Fruit fly (Drosophila melanogaster): ENCODE results near the gene CG14715.

Gene CG14715

DNA sequence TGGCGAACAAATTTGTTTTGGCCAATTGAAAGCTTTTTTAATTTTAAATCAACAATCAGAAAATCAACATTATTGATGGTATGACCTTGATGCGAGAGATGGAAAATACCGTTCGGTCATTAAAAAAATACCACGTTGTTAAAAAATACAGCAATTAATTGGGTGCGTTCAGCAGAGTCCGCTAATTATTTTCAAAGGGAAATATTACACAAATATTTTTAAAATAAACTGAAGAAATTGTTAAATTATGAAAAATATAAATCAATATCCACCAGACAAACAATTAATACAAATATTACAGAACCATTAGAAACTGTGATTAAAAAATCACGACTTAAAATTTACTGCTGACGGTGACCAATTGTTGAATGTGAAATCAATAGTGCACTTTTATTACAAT, 4.0 kb downstream of the CG14715 start, which contains the start of gene CG18476:
CG18476 (minus strand) TSS at position 101 of the 400 bp plus-strand sequence.
- peak; percentile 95 for TF ChIP-seq Ets98B (GFP tag; IDR thresholded peaks at IDR 0.05)
- no peak for TF ChIP-seq fd96Ca (GFP tag; IDR thresholded peaks at IDR 0.05)
- peak; percentile 96 for TF ChIP-seq CG32121 (GFP tag; IDR thresholded peaks at IDR 0.05)
- peak; percentile 96 for TF ChIP-seq CG17806 (tag; optimal IDR thresholded peaks at IDR 0.05)
- TF ChIP-seq CG14655 (GFP tag; optimal IDR thresholded peaks at IDR 0.05), result peak; percentile 92
- TF ChIP-seq Pif1A (GFP tag; optimal IDR thresholded peaks at IDR 0.05), result no peak
- TF ChIP-seq CG15710 (tag; optimal IDR thresholded peaks at IDR 0.05), result peak; percentile 95
- TF ChIP-seq Pif1B (GFP tag; optimal IDR thresholded peaks at IDR 0.05), result no peak
- peak; percentile 84 for TF ChIP-seq rn (GFP tag; IDR thresholded peaks at IDR 0.05)
- TF ChIP-seq D1 (tag; optimal IDR thresholded peaks at IDR 0.05), result no peak
- peak; percentile 92 for TF ChIP-seq CG9948 (tag; optimal IDR thresholded peaks at IDR 0.05)
- peak; percentile 91 for TF ChIP-seq CG34367 (tag; optimal IDR thresholded peaks at IDR 0.05)
- TF ChIP-seq gl (tag; optimal IDR thresholded peaks at IDR 0.05), result peak; percentile 83
- TF ChIP-seq CG12605 (GFP tag; IDR thresholded peaks at IDR 0.05), result peak; percentile 95
- TF ChIP-seq CG4496 (GFP tag; IDR thresholded peaks at IDR 0.05), result peak; percentile 97
- TF ChIP-seq CG8301 (tag; optimal IDR thresholded peaks at IDR 0.05), result peak; percentile 92
- TF ChIP-seq EcR (GFP tag; optimal IDR thresholded peaks at IDR 0.05), result no peak
- peak; percentile 95 for TF ChIP-seq CG8159 (tag; optimal IDR thresholded peaks at IDR 0.05)
- peak; percentile 74; the same call in 1 of the 2 replicates for TF ChIP-seq CG10348 (GFP tag; IDR thresholded peaks at IDR 0.05)
- TF ChIP-seq CG13204 (GFP tag; optimal IDR thresholded peaks at IDR 0.05), result no peak
- peak; percentile 91 for TF ChIP-seq Snoo (tag; optimal IDR thresholded peaks at IDR 0.05)

DNA sequence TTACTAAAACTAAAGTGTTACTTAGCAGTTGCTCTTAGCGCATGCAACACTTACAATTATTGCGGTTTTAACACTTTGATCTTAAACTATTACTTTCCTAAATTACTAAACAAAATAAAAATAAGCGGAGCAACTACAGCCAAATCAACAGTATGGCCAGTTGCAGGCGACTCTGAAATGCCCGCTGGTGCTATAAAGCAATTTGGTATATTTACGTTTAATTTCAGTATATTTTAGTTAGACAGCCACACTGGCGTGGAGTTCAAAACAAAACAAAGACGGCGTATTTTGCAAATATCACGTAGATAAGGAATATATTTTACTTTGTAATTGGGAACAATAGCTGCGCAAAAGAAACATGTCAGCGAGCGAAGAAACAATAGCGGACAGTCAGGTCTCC, 5.5 kb downstream of the CG14715 start, which contains the start of the genes Taf12 and Ho:
Taf12 (minus strand) TSS at position 178 of the 400 bp plus-strand sequence.
Ho (plus strand) TSS at position 231 of the 400 bp plus-strand sequence.
- TF ChIP-seq EcR (GFP tag; optimal IDR thresholded peaks at IDR 0.05) (peak; percentile 9), CG12605 (GFP tag; IDR thresholded peaks at IDR 0.05) (no peak)

DNA sequence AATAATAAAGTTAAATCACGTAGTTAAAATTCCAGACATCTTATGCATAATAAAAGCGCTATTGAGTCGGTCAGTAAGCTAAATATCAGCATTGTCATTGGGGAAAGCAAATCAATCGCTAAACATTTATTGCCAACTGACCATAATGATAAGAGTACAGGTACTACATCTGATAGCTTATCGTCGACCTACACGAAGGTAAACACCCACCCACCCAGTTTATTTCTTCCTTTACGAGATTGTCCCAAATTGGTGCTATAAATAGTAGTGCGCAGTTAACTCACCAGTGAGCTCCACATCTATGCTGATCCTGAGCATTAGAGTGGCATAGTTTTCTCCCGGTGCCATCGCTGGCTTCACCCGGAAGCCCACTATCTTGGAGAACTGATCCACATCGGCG, 9.7 kb downstream of the CG14715 start:
- TF ChIP-seq Pif1A (GFP tag; optimal IDR thresholded peaks at IDR 0.05) (no peak), CG12605 (GFP tag; IDR thresholded peaks at IDR 0.05) (no peak), CG8301 (tag; optimal IDR thresholded peaks at IDR 0.05) (no peak), CG15710 (tag; optimal IDR thresholded peaks at IDR 0.05) (no peak), CG4496 (GFP tag; IDR thresholded peaks at IDR 0.05) (no peak), CG10348 (GFP tag; IDR thresholded peaks at IDR 0.05) (no peak), Ets98B (GFP tag; IDR thresholded peaks at IDR 0.05) (no peak), CG17806 (tag; optimal IDR thresholded peaks at IDR 0.05) (no peak), rn (GFP tag; IDR thresholded peaks at IDR 0.05) (no peak), CG32121 (GFP tag; IDR thresholded peaks at IDR 0.05) (no peak), EcR (GFP tag; optimal IDR thresholded peaks at IDR 0.05) (no peak), CG34367 (tag; optimal IDR thresholded peaks at IDR 0.05) (no peak), CG14655 (GFP tag; optimal IDR thresholded peaks at IDR 0.05) (no peak), fd96Ca (GFP tag; IDR thresholded peaks at IDR 0.05) (no peak), CG13204 (GFP tag; optimal IDR thresholded peaks at IDR 0.05) (no peak), CG9948 (tag; optimal IDR thresholded peaks at IDR 0.05) (no peak), Snoo (tag; optimal IDR thresholded peaks at IDR 0.05) (no peak)

DNA sequence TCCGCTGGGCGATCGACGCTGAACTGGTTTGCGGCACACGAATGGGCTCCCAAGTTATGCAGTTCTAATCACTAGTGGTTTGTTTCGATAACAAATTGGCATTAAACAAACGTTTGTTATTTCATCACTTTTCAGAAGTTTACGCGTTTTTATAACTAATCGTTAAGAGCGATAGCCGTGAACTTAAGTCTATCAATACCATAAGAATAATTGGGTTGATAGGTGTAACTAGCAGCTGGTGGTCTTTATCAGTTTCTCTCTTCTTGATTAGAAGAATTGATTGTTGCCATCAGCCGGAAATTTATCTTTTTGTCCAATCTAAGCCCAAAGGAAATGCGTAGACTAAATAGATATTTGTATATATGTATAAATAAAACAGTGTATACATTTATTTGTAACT, 10.3 kb downstream of the CG14715 start, which contains the start of gene CG6830:
CG6830 (minus strand) TSS at position 27 of the 400 bp plus-strand sequence.
- TF ChIP-seq fd96Ca (GFP tag; IDR thresholded peaks at IDR 0.05) (no peak), Ets98B (GFP tag; IDR thresholded peaks at IDR 0.05) (no peak), gl (tag; optimal IDR thresholded peaks at IDR 0.05) (no peak), CG13204 (GFP tag; optimal IDR thresholded peaks at IDR 0.05) (no peak), CG9948 (tag; optimal IDR thresholded peaks at IDR 0.05) (no peak), rn (GFP tag; IDR thresholded peaks at IDR 0.05) (no peak)

DNA sequence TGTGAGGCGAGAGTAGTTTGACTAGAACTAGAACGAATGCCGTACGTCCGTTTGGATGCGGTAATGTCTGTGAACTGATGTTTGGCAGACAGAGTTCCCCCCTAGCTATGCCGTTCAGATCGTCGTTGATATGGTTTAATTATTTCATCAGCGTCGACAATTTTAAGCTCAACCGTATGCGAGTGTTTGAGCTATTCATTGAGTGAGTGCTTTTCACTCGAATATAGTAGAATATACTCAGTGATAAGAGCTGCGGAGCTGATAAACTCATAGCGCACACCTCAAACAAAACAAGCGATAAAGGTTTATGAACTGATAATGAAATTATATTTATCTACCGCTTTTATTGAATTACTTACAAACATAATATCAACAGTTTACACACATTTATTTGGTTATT, 14.0 kb downstream of the CG14715 start, which contains the start of gene CG6834:
CG6834 (minus strand) TSS at position 79 of the 400 bp plus-strand sequence.
- no peak for TF ChIP-seq D1 (tag; optimal IDR thresholded peaks at IDR 0.05)
- TF ChIP-seq EcR (GFP tag; optimal IDR thresholded peaks at IDR 0.05), result peak; percentile 57

DNA sequence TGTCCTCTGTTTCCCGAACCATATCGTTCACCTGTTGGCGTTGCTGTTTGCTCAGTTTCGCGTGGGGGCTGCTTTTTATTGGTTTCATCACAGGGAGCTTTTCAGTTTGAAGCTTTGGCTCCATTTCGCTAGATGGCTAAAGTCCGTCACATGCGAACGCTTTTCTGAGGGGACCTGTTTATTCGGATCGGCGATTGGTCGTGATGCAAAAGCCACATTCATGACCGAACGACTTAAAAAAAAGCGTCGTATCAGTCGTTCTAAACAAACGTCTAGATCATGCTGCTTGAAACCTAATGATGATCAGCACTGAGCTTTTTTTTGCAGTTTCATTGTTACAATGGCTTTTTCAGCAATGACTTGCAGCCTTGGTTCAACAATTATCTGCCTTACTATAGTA, 15.9 kb downstream of the CG14715 start, which contains the start of gene CG6908:
CG6908 (minus strand) TSS at position 152 of the 400 bp plus-strand sequence.
- TF ChIP-seq CG32121 (GFP tag; IDR thresholded peaks at IDR 0.05) (0 out of 2 replicates have a peak, but pooled peaks have one; percentile 30), rn (GFP tag; IDR thresholded peaks at IDR 0.05) (no peak), CG15710 (tag; optimal IDR thresholded peaks at IDR 0.05) (no peak), Pif1A (GFP tag; optimal IDR thresholded peaks at IDR 0.05) (no peak), CG8159 (tag; optimal IDR thresholded peaks at IDR 0.05) (no peak), EcR (GFP tag; optimal IDR thresholded peaks at IDR 0.05) (peak; percentile 37), CG8301 (tag; optimal IDR thresholded peaks at IDR 0.05) (no peak), CG9948 (tag; optimal IDR thresholded peaks at IDR 0.05) (no peak), Snoo (tag; optimal IDR thresholded peaks at IDR 0.05) (no peak), D1 (tag; optimal IDR thresholded peaks at IDR 0.05) (no peak), Ets98B (GFP tag; IDR thresholded peaks at IDR 0.05) (no peak; the same call in 1 of the 2 replicates), CG34367 (tag; optimal IDR thresholded peaks at IDR 0.05) (no peak)

Data from whole organism, pupa.